Worm (Caenorhabditis elegans): ENCODE data around the gene F55A11.6.
A peak's percentile ranks its signal among the peaks of the same experiment; 100 is the strongest.

Gene F55A11.6

DNA sequence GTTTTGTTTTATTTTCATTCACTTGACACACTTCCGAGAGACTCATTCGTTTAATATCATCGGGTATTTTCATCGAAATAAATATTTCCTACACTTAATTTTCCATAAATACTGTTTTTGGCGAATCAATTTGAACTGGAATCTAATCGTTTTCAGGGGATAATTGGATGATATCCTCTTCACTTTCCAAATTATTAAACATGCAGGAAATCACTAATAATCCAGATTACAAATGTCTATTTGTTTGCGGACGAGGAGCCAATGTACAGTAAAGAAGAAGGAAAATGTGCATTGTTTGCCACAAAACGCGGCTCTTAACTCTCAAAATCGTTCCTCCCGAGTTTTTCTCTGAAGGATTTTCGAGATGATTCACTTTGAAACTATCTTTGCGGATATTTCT, at the start of gene F55A11.6:
Gene F55A11.6, plus strand, starts transcription at position 301 of the 400 bp plus-strand sequence.
- TF ChIP-seq D1046.2 (GFP tag; IDR thresholded peaks at IDR 0.05) (no peak), dpl-1 (GFP tag; optimal IDR thresholded peaks at IDR 0.05) (no peak), R02D3.7 (tag; optimal IDR thresholded peaks at IDR 0.05) (no peak), lin-39 (tag; optimal IDR thresholded peaks at IDR 0.05) (no peak), ceh-28 (tag; optimal IDR thresholded peaks at IDR 0.05) (no peak), unc-39 (tag; optimal IDR thresholded peaks at IDR 0.05) (no peak), F49E8.2 (tag; optimal IDR thresholded peaks at IDR 0.05; ENCODE audit: borderline replicate concordance) (no peak), skn-1 (tag; optimal IDR thresholded peaks at IDR 0.05) (no peak), daf-19 (GFP tag; conservative IDR thresholded peaks at IDR 0.05) (no peak), nhr-48 (tag; optimal IDR thresholded peaks at IDR 0.05) (no peak), Y75B8A.6 (GFP tag; IDR thresholded peaks at IDR 0.05) (no peak), mes-2 (tag; optimal IDR thresholded peaks at IDR 0.05; ENCODE audit: poor library complexity, severe bottlenecking) (no peak), zfp-2 (tag; optimal IDR thresholded peaks at IDR 0.05) (no peak), lin-29 (GFP tag; IDR thresholded peaks at IDR 0.05) (no peak), F37D6.2 (tag; optimal IDR thresholded peaks at IDR 0.05) (no peak), tag-97 (GFP tag; IDR thresholded peaks at IDR 0.05) (no peak), nhr-25 (tag; optimal IDR thresholded peaks at IDR 0.05; ENCODE audit: borderline replicate concordance, insufficient read depth) (no peak), fkh-10 (GFP tag; optimal IDR thresholded peaks at IDR 0.05) (no peak), egl-27 (tag; optimal IDR thresholded peaks at IDR 0.05) (no peak), nhr-6 (tag; optimal IDR thresholded peaks at IDR 0.05) (no peak)

DNA sequence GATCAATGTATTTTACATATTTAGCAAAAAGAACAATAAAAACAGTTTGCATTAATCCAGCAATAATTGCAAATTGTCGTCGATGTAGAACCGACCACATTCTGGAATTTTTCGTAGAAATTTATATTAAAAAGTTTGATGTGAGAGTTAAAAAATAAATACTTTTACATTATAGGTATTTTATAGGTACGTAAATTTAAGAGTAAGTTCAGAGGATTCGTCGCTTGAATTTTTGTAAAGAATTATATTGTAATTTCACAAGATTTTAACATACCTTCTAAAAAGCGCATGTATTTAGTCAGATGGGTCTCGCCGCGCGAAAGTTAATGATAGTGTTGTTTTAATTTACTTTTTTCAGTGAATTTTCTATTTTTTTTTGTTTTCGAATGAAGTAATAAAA, 46.6 kb upstream of the F55A11.6 start, which contains the start of gene rhr-2:
Gene rhr-2, minus strand, starts transcription at position 101 of the 400 bp plus-strand sequence.
- TF ChIP-seq hlh-11 (tag; optimal IDR thresholded peaks at IDR 0.05), result no peak
- no peak for TF ChIP-seq unc-130 (GFP tag; optimal IDR thresholded peaks at IDR 0.05)
- TF ChIP-seq egl-43 (GFP tag; IDR thresholded peaks at IDR 0.05), result no peak
- TF ChIP-seq fkh-10 (GFP tag; optimal IDR thresholded peaks at IDR 0.05), result no peak
- no peak for TF ChIP-seq dmd-6 (GFP tag; IDR thresholded peaks at IDR 0.05)
- no peak for TF ChIP-seq fos-1 (tag; optimal IDR thresholded peaks at IDR 0.05)
- no peak for TF ChIP-seq madf-9 (GFP tag; conservative IDR thresholded peaks at IDR 0.05)
- no peak for TF ChIP-seq T26A8.4 (GFP tag; IDR thresholded peaks at IDR 0.05)
- no peak for TF ChIP-seq nhr-76 (tag; optimal IDR thresholded peaks at IDR 0.05)
- TF ChIP-seq lin-38 (GFP tag; IDR thresholded peaks at IDR 0.05), result no peak
- no peak for TF ChIP-seq F44E2.7 (GFP tag; IDR thresholded peaks at IDR 0.05)
- TF ChIP-seq aha-1 (tag), result no peak
- TF ChIP-seq lim-7 (GFP tag; IDR thresholded peaks at IDR 0.05), result no peak
- TF ChIP-seq hif-1 (tag; optimal IDR thresholded peaks at IDR 0.05), result no peak
- TF ChIP-seq nhr-102 (tag; optimal IDR thresholded peaks at IDR 0.05), result no peak
- no peak for TF ChIP-seq mep-1 (tag; optimal IDR thresholded peaks at IDR 0.05)
- TF ChIP-seq spr-1 (tag; optimal IDR thresholded peaks at IDR 0.05), result no peak
- no peak for TF ChIP-seq Y105C5A.15 (GFP tag; IDR thresholded peaks at IDR 0.05)
- TF ChIP-seq snpc-1.2 (GFP tag; IDR thresholded peaks at IDR 0.05), result no peak

DNA sequence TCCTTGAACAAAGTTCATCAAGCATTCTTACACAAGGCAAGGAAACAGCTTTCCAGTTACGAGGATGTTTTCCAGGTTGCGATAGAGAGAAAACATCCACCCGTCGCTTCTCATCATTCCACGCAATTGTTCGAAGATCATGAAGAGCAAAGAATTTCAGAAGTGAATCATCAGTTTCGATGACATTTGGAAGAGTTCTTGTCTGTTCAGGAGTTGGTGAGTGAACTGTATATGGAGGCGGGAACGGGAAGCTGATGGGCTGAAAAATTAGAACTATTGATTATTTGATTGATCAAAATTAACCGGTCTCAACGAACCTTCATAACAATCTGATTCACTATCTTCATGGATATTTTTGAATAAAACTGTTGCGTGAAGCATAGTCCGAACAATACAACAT, 44.6 kb upstream of the F55A11.6 start:
- TF ChIP-seq ceh-32 (tag; optimal IDR thresholded peaks at IDR 0.05; ENCODE audit: poor library complexity) (no peak), unc-62 (GFP tag; optimal IDR thresholded peaks at IDR 0.05 in 1 of 2) (peak in 1 of 2 experiments; percentile 32), unc-62 (tag; optimal IDR thresholded peaks at IDR 0.05) (no peak), php-3 (GFP tag; IDR thresholded peaks at IDR 0.05) (no peak), aha-1 (tag) (peak; percentile 91)

All from whole organism, L4 larva.